Fruit fly (Drosophila melanogaster): ENCODE measurements around the gene Pp1-Y1.

The Pp1-Y1 gene

dm6 chrY:9533-9932 lies at the start of gene Pp1-Y1:
Pp1-Y1 (plus strand) TSS chrY:9833.
- TF ChIP-seq CG8478 (optimal IDR thresholded peaks at IDR 0.05) (no peak), CTCF (optimal IDR thresholded peaks at IDR 0.05) (no peak)

All from S2 (cell line).